Fruit fly (Drosophila melanogaster) whole organism, embryonic: ENCODE results near the gene CG31928.

Source experiments
- B-H2 ChIP-seq: fragments of 200-800 bp; sonication (Bioruptor generic); optimal IDR thresholded peaks from 2 replicates; lab custom pipeline; 2018; ENCODE audit warnings: missing biosample characterization, mild to moderate bottlenecking, missing genetic modification characterization
- CG10209 ChIP-seq: fragments of 200-800 bp; sonication (Bioruptor generic); optimal IDR thresholded peaks from 3 replicates; lab custom pipeline; 2017; ENCODE audit warnings: missing biosample characterization, mild to moderate bottlenecking, missing genetic modification characterization, missing genetic modification reagents
- CG10366 ChIP-seq: fragments of 200-800 bp; sonication (Bioruptor generic); IDR thresholded peaks from 2 replicates; pipeline ENCODE4 v1.3.6; 2022; ENCODE audit warnings: missing biosample characterization, missing genetic modification characterization
- CG10979 ChIP-seq: fragments of 200-800 bp; sonication (Bioruptor generic); optimal IDR thresholded peaks from 2 replicates; lab custom pipeline; 2018; ENCODE audit warnings: missing biosample characterization, mild to moderate bottlenecking, missing genetic modification characterization, moderate library complexity
- CG11456 ChIP-seq: fragments of 200-800 bp; sonication (Bioruptor generic); IDR thresholded peaks from 3 replicates; pipeline ENCODE4 v1.3.6; 2022; ENCODE audit warnings: missing biosample characterization, missing genetic modification characterization
- CG12155 ChIP-seq: fragments of 200-800 bp; sonication (Bioruptor generic); optimal IDR thresholded peaks from 3 replicates; lab custom pipeline; 2016; ENCODE audit warnings: missing biosample characterization, missing genetic modification characterization
- CG12769 ChIP-seq: fragments of 200-800 bp; sonication (Bioruptor generic); optimal IDR thresholded peaks from 2 replicates; lab custom pipeline; 2019; ENCODE audit warnings: missing biosample characterization, mild to moderate bottlenecking, missing genetic modification characterization, moderate library complexity
- CG12942 ChIP-seq: fragments of 200-800 bp; sonication (Bioruptor generic); optimal IDR thresholded peaks from 3 replicates; lab custom pipeline; 2016; ENCODE audit warnings: missing biosample characterization, missing genetic modification characterization
- CG13123 ChIP-seq: fragments of 200-800 bp; sonication (Bioruptor generic); optimal IDR thresholded peaks from 2 replicates; lab custom pipeline; 2016; ENCODE audit warnings: missing biosample characterization, missing genetic modification characterization
- CG13296 ChIP-seq: fragments of 200-800 bp; sonication (Bioruptor generic); optimal IDR thresholded peaks from 3 replicates; lab custom pipeline; 2018; ENCODE audit warnings: missing biosample characterization, mild to moderate bottlenecking, missing genetic modification characterization
- CG13624 ChIP-seq: fragments of 200-800 bp; sonication (Bioruptor generic); optimal IDR thresholded peaks from 2 replicates; lab custom pipeline; 2016; ENCODE audit warnings: missing biosample characterization, missing genetic modification characterization
- CG16779 ChIP-seq: fragments of 200-800 bp; sonication (Bioruptor generic); IDR thresholded peaks from 2 replicates; pipeline ENCODE4 v1.3.6; 2022; ENCODE audit warnings: missing biosample characterization, missing genetic modification characterization
- CG16815 ChIP-seq: fragments of 200-800 bp; sonication (Bioruptor generic); optimal IDR thresholded peaks from 3 replicates; lab custom pipeline; 2017; ENCODE audit warnings: missing biosample characterization, mild to moderate bottlenecking, missing genetic modification characterization
- CG18764 ChIP-seq: fragments of 200-800 bp; sonication (Bioruptor generic); optimal IDR thresholded peaks from 3 replicates; lab custom pipeline; 2016; ENCODE audit warnings: missing biosample characterization, missing genetic modification characterization
- CG2129 ChIP-seq: fragments of 200-800 bp; sonication (Bioruptor generic); IDR thresholded peaks from 2 replicates; pipeline ENCODE4 v1.3.6; 2022; ENCODE audit warnings: missing biosample characterization, missing genetic modification characterization; ENCODE audit not compliant: partially characterized antibody
- CG2199 ChIP-seq: fragments of 200-800 bp; sonication (Bioruptor generic); IDR thresholded peaks from 3 replicates; pipeline ENCODE4 v1.3.6; 2022; ENCODE audit warnings: missing biosample characterization, missing genetic modification characterization
- CG2202 ChIP-seq: fragments of 200-800 bp; sonication (Bioruptor generic); optimal IDR thresholded peaks from 2 replicates; lab custom pipeline; 2018; ENCODE audit warnings: missing biosample characterization, mild to moderate bottlenecking, missing genetic modification characterization
- CG2889 ChIP-seq: fragments of 200-800 bp; sonication (Bioruptor generic); IDR thresholded peaks from 3 replicates; pipeline ENCODE4 v1.3.6; 2022; ENCODE audit warnings: missing biosample characterization, missing genetic modification characterization
- CG31388 ChIP-seq: fragments of 200-800 bp; sonication (Bioruptor generic); optimal IDR thresholded peaks from 2 replicates; lab custom pipeline; 2016; ENCODE audit warnings: missing biosample characterization, missing genetic modification characterization
- CG8944 ChIP-seq: fragments of 200-800 bp; sonication (Bioruptor generic); optimal IDR thresholded peaks from 3 replicates; lab custom pipeline; 2016; ENCODE audit warnings: missing biosample characterization, missing genetic modification characterization
- CG9797 ChIP-seq: fragments of 200-800 bp; sonication (Bioruptor generic); optimal IDR thresholded peaks from 3 replicates; lab custom pipeline; 2018; ENCODE audit warnings: missing biosample characterization, mild to moderate bottlenecking, missing genetic modification characterization
- CG9817 ChIP-seq: fragments of 200-800 bp; sonication (Bioruptor generic); optimal IDR thresholded peaks from 2 replicates; lab custom pipeline; 2018; ENCODE audit warnings: missing biosample characterization, mild to moderate bottlenecking, missing genetic modification characterization, moderate library complexity
- D19A ChIP-seq: fragments of 200-800 bp; optimal IDR thresholded peaks from 3 replicates; lab custom pipeline; 2019; ENCODE audit warnings: missing biosample characterization, mild to moderate bottlenecking, missing genetic modification characterization, moderate library complexity
- Dek ChIP-seq: fragments of 200-800 bp; sonication (Bioruptor generic); optimal IDR thresholded peaks from 3 replicates; lab custom pipeline; 2019; ENCODE audit warnings: missing biosample characterization, mild to moderate bottlenecking, missing genetic modification characterization, moderate library complexity
- Doc2 ChIP-seq: fragments of 200-800 bp; sonication (Bioruptor generic); IDR thresholded peaks from 2 replicates; pipeline ENCODE4 v1.3.6; 2022; ENCODE audit warnings: missing biosample characterization, missing genetic modification characterization
- Drgx ChIP-seq: fragments of 200-800 bp; sonication (Bioruptor generic); IDR thresholded peaks from 2 replicates; pipeline ENCODE4 v1.3.6; 2022; ENCODE audit warnings: missing biosample characterization, missing genetic modification characterization
- GATAe ChIP-seq: fragments of 200-800 bp; sonication (Bioruptor generic); conservative IDR thresholded peaks from 2 replicates; pipeline ENCODE4 v1.3.6; 2022; ENCODE audit warnings: missing biosample characterization, missing genetic modification characterization
- Kr ChIP-seq: fragments of 200-800 bp; sonication (Bioruptor generic); optimal IDR thresholded peaks from 2 replicates; lab custom pipeline; 2017; ENCODE audit warnings: missing biosample characterization, mild to moderate bottlenecking, missing genetic modification characterization
- Nf-YB ChIP-seq: fragments of 200-800 bp; sonication (Bioruptor generic); optimal IDR thresholded peaks from 3 replicates; lab custom pipeline; 2019; ENCODE audit warnings: missing biosample characterization, mild to moderate bottlenecking, missing genetic modification characterization, moderate library complexity
- Side ChIP-seq: fragments of 200-800 bp; sonication (Bioruptor generic); optimal IDR thresholded peaks from 2 replicates; lab custom pipeline; 2016; ENCODE audit warnings: missing biosample characterization, missing genetic modification characterization
- Trl ChIP-seq, 3 experiments: fragments of >200 bp in 2 of 3; fragments of 200-800 bp in 1 of 3; sonication (Bioruptor generic) in 1 of 3; optimal IDR thresholded peaks; 2 replicates in 1 of 3; 3 replicates in 2 of 3; lab custom pipeline; 2016 to 2017; ENCODE audit warnings: missing biosample characterization in 1 of 3, missing genetic modification characterization in 1 of 3
- ac ChIP-seq: fragments of 200-800 bp; sonication (Bioruptor generic); optimal IDR thresholded peaks from 3 replicates; lab custom pipeline; 2017; ENCODE audit warnings: missing biosample characterization, mild to moderate bottlenecking, missing genetic modification characterization
- ato ChIP-seq: fragments of 200-800 bp; sonication (Bioruptor generic); IDR thresholded peaks from 2 replicates; pipeline ENCODE4 v1.3.6; 2022; ENCODE audit warnings: missing biosample characterization, missing genetic modification characterization; ENCODE audit not compliant: partially characterized antibody
- crp ChIP-seq, 2 experiments: fragments of 200-800 bp; sonication (Bioruptor generic); optimal IDR thresholded peaks; 2 replicates in 1 of 2; 3 replicates in 1 of 2; lab custom pipeline; 2017; ENCODE audit warnings: missing biosample characterization in 2 of 2, missing genetic modification characterization in 2 of 2, mild to moderate bottlenecking in 1 of 2, moderate library complexity in 1 of 2
- da ChIP-seq: fragments of 200-800 bp; sonication (Bioruptor generic); optimal IDR thresholded peaks from 2 replicates; lab custom pipeline; 2016; ENCODE audit warnings: missing biosample characterization, missing genetic modification characterization
- eve ChIP-seq, 2 experiments: fragments of >200 bp; optimal IDR thresholded peaks; 2 replicates each; lab custom pipeline; 2017; ENCODE audit warnings: missing biosample characterization in 2 of 2, missing genetic modification characterization in 2 of 2
- ewg ChIP-seq: fragments of 200-800 bp; sonication (Bioruptor generic); optimal IDR thresholded peaks from 3 replicates; lab custom pipeline; 2017; ENCODE audit warnings: mild to moderate bottlenecking, missing biosample characterization, missing genetic modification reagents, missing genetic modification characterization
- gce ChIP-seq: fragments of 200-800 bp; sonication (Bioruptor generic); IDR thresholded peaks from 3 replicates; pipeline ENCODE4 v1.3.6; 2022; ENCODE audit warnings: missing biosample characterization, missing genetic modification characterization
- ind ChIP-seq: fragments of 200-800 bp; sonication (Bioruptor generic); optimal IDR thresholded peaks from 3 replicates; lab custom pipeline; 2016; ENCODE audit warnings: missing biosample characterization, missing genetic modification characterization
- lbe ChIP-seq: fragments of 200-800 bp; sonication (Bioruptor generic); optimal IDR thresholded peaks from 2 replicates; lab custom pipeline; 2016; ENCODE audit warnings: missing biosample characterization, mild to moderate bottlenecking, missing genetic modification characterization
- phol ChIP-seq: fragments of 200-800 bp; sonication (Bioruptor generic); optimal IDR thresholded peaks from 3 replicates; lab custom pipeline; 2018; ENCODE audit warnings: missing biosample characterization, mild to moderate bottlenecking, missing genetic modification characterization, moderate library complexity
- prd ChIP-seq, 3 experiments: fragments of >200 bp in 2 of 3; fragments of 200-800 bp in 1 of 3; sonication (Bioruptor generic) in 1 of 3; optimal IDR thresholded peaks in 2 of 3; IDR thresholded peaks in 1 of 3; 2 replicates in 2 of 3; 3 replicates in 1 of 3; pipeline versions ENCODE4 v1.3.6 to Lab custom; 2017 to 2022; ENCODE audit warnings: missing biosample characterization in 1 of 3, missing genetic modification characterization in 1 of 3
- pzg ChIP-seq: fragments of 200-800 bp; sonication (Bioruptor generic); optimal IDR thresholded peaks from 3 replicates; lab custom pipeline; 2018; ENCODE audit warnings: missing biosample characterization, mild to moderate bottlenecking, missing genetic modification characterization, moderate library complexity
- rib ChIP-seq: fragments of 200-800 bp; sonication (Bioruptor generic); IDR thresholded peaks from 2 replicates; pipeline ENCODE4 v1.3.6; 2022; ENCODE audit warnings: missing biosample characterization, missing genetic modification characterization
- sisA ChIP-seq: fragments of 200-800 bp; sonication (Bioruptor generic); IDR thresholded peaks from 2 replicates; pipeline ENCODE4 v1.3.6; 2022; ENCODE audit warnings: missing biosample characterization, missing genetic modification characterization
- slou ChIP-seq: fragments of 200-800 bp; sonication (Bioruptor generic); optimal IDR thresholded peaks from 3 replicates; lab custom pipeline; 2016; ENCODE audit warnings: missing biosample characterization, missing genetic modification characterization
- tin ChIP-seq: fragments of 200-800 bp; sonication (Bioruptor generic); optimal IDR thresholded peaks from 3 replicates; lab custom pipeline; 2016; ENCODE audit warnings: missing biosample characterization, missing genetic modification characterization
- tx ChIP-seq: fragments of 200-800 bp; sonication (Bioruptor generic); optimal IDR thresholded peaks from 2 replicates; lab custom pipeline; 2016; ENCODE audit warnings: missing biosample characterization, missing genetic modification characterization
- wdn ChIP-seq: fragments of 200-800 bp; sonication (Bioruptor generic); IDR thresholded peaks from 2 replicates; pipeline ENCODE4 v1.3.6; 2022; ENCODE audit warnings: missing biosample characterization, missing genetic modification characterization
- zen ChIP-seq: fragments of 200-800 bp; sonication (Bioruptor generic); optimal IDR thresholded peaks from 3 replicates; lab custom pipeline; 2018; ENCODE audit warnings: missing biosample characterization, mild to moderate bottlenecking, missing genetic modification characterization, moderate library complexity
- zf30C ChIP-seq: fragments of 200-800 bp; sonication (Bioruptor generic); optimal IDR thresholded peaks from 3 replicates; lab custom pipeline; 2018; ENCODE audit warnings: missing biosample characterization, mild to moderate bottlenecking, missing genetic modification characterization

Gene CG31928

DNA sequence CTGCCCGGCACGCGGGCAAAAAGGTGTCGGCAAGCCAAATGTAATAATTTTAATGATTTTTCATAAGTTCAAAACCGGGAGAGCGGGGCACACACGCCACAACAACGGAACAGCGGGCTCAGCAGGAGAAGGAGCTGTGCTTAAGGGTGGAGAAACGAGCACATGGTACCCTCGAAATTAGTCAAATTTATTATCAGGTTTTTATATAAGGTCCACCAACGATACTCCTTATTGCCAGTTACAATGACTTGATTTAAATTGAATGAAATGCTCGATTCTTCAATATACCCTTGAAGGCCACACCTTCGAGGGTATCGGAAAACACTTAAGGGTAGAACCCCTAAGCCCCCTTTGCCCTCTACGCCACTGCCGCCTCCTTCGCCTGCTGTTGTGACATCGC lies 18.7 kb upstream of the CG31928 start (continued):
- no peak for TF ChIP-seq ac
- no peak for TF ChIP-seq Doc2 (GFP tag; lab: Robert Waterston, UW)
- TF ChIP-seq gce (GFP tag; lab: Robert Waterston, UW): peak; percentile 37; the same call in 1 of the 3 replicates
- TF ChIP-seq CG10979: peak; percentile 64
- no peak for TF ChIP-seq CG10209
- TF ChIP-seq zf30C (GFP tag; lab: Kevin White, UChicago): no peak
- no peak for TF ChIP-seq tx (GFP tag; lab: Kevin White, UChicago)
- TF ChIP-seq Trl (optimal IDR thresholded peaks at IDR 0.05; lab: Kevin White, UChicago): no peak
- TF ChIP-seq Trl (GFP tag; optimal IDR thresholded peaks at IDR 0.05; lab: Kevin White, UChicago): peak; percentile 2
- TF ChIP-seq pzg: no peak
- no peak for TF ChIP-seq Dek (tag; lab: Kevin White, UChicago)
- peak; percentile 17 for TF ChIP-seq CG12155 (GFP tag; lab: Kevin White, UChicago)
- TF ChIP-seq ato: no peak
- peak; percentile 5 for TF ChIP-seq CG2202 (tag; lab: Kevin White, UChicago)
- peak; percentile 35 for TF ChIP-seq Side
- no peak for TF ChIP-seq CG9817 (tag; lab: Kevin White, UChicago)
- TF ChIP-seq Drgx (GFP tag; lab: Robert Waterston, UW): no peak
- no peak for TF ChIP-seq da
- TF ChIP-seq lbe (GFP tag; lab: Kevin White, UChicago): no peak
- TF ChIP-seq slou: no peak
- 0 out of 2 replicates have a peak, but pooled peaks have one; percentile 42 for TF ChIP-seq wdn (GFP tag; lab: Robert Waterston, UW)
- TF ChIP-seq phol (tag; lab: Kevin White, UChicago): peak; percentile 44
- no peak for TF ChIP-seq CG2129 (GFP tag; lab: Robert Waterston, UW)
- no peak for TF ChIP-seq Nf-YB (GFP tag; lab: Kevin White, UChicago)
- TF ChIP-seq CG9797: no peak
- no peak for TF ChIP-seq CG2889
- no peak for TF ChIP-seq CG11456 (GFP tag; lab: Robert Waterston, UW)
- no peak for TF ChIP-seq ewg (GFP tag; lab: Kevin White, UChicago)
- TF ChIP-seq CG2199 (GFP tag; lab: Robert Waterston, UW): no peak
- TF ChIP-seq CG31388 (GFP tag; lab: Kevin White, UChicago): no peak
- TF ChIP-seq CG13624: no peak
- TF ChIP-seq CG18764 (GFP tag; lab: Kevin White, UChicago): no peak
- peak; percentile 64 for TF ChIP-seq CG10366 (GFP tag; lab: Robert Waterston, UW)
- no peak for TF ChIP-seq CG16779 (GFP tag; lab: Robert Waterston, UW)
- no peak for TF ChIP-seq crp (GFP tag; optimal IDR thresholded peaks at IDR 0.05; lab: Kevin White, UChicago)
- peak; percentile 37 for TF ChIP-seq CG12769 (tag; lab: Kevin White, UChicago)
- no peak for TF ChIP-seq GATAe (GFP tag; lab: Robert Waterston, UW)
- TF ChIP-seq prd (optimal IDR thresholded peaks at IDR 0.05; lab: Kevin White, UChicago): no peak
- peak; percentile 86 for TF ChIP-seq prd (GFP tag; IDR thresholded peaks at IDR 0.05; lab: Robert Waterston, UW)
- no peak for TF ChIP-seq B-H2
- peak; percentile 27 for TF ChIP-seq ind
- TF ChIP-seq CG16815 (GFP tag; lab: Kevin White, UChicago): peak; percentile 59
- peak; percentile 19 for TF ChIP-seq Kr (GFP tag; lab: Kevin White, UChicago)
- peak; percentile 8 for TF ChIP-seq CG8944 (GFP tag; lab: Kevin White, UChicago)
- TF ChIP-seq tin (GFP tag; lab: Kevin White, UChicago): peak; percentile 27
- no peak for TF ChIP-seq CG13123 (GFP tag; lab: Kevin White, UChicago)
- TF ChIP-seq sisA (GFP tag; lab: Robert Waterston, UW): peak; percentile 47
- TF ChIP-seq CG12942 (GFP tag; lab: Kevin White, UChicago): no peak
- TF ChIP-seq D19A (tag; lab: Kevin White, UChicago): peak; percentile 46
- no peak for TF ChIP-seq eve (GFP tag; optimal IDR thresholded peaks at IDR 0.05; lab: Kevin White, UChicago)
- no peak for TF ChIP-seq rib (GFP tag; lab: Robert Waterston, UW)
- no peak for TF ChIP-seq CG13296
- TF ChIP-seq zen: peak; percentile 18
